Worm (Caenorhabditis elegans): Measurements from ENCODE around the gene F52D10.2.

DNA sequence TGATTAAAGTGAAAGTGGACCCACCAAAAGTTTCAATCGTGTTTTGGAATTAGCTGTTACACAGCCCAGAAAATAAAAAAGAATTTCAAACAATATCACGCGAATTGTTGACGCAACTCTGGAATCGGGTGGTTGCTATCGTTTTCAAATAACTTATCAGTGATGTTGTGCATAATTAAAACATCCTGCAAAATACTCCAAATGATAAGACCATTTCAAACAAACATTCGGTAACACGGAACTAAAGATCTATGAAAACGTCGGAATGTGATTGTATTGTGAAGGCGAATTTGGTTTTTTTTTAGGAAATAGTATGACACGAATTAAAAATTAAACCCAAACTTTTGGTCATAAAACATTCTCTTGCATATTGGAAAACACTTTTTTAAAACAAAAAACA is 37.1 kb upstream of the F52D10.2 start, which contains the start of gene spp-30:
- TF ChIP-seq fkh-10 (GFP tag; optimal IDR thresholded peaks at IDR 0.05) (no peak), nhr-12 (tag; optimal IDR thresholded peaks at IDR 0.05) (no peak), egl-13 (tag; optimal IDR thresholded peaks at IDR 0.05) (no peak), mep-1 (tag; optimal IDR thresholded peaks at IDR 0.05) (no peak), C16A3.4 (tag; optimal IDR thresholded peaks at IDR 0.05) (no peak), lin-13 (GFP tag; optimal IDR thresholded peaks at IDR 0.05) (no peak), mdl-1 (tag; optimal IDR thresholded peaks at IDR 0.05) (no peak), ama-1 (optimal IDR thresholded peaks at IDR 0.05) (no peak), nhr-76 (tag; optimal IDR thresholded peaks at IDR 0.05) (no peak), snpc-4 (tag; optimal IDR thresholded peaks at IDR 0.05) (no peak), C34B4.2 (tag; optimal IDR thresholded peaks at IDR 0.05) (no peak), lin-15B (tag; optimal IDR thresholded peaks at IDR 0.05) (no peak), nhr-77 (tag; optimal IDR thresholded peaks at IDR 0.05) (no peak), nhr-28 (tag; optimal IDR thresholded peaks at IDR 0.05) (no peak)
